Worm (Caenorhabditis elegans) whole organism, L1 larva: ENCODE measurements around the gene Y57A10A.29.

Experiments used
- C04F5.9 ChIP-seq: sonication (generic microtip); optimal IDR thresholded peaks from 2 replicates; lab custom pipeline; 2016; ENCODE audit warnings: missing genetic modification characterization, missing compliant biosample characterization
- C16A3.4 ChIP-seq: fragments of 150-350 bp; optimal IDR thresholded peaks from 2 replicates; lab custom pipeline; 2014; ENCODE audit warnings: missing biosample characterization, missing genetic modification characterization
- Y116A8C.19 ChIP-seq: sonication (generic microtip); optimal IDR thresholded peaks from 2 replicates; lab custom pipeline; 2016; ENCODE audit warnings: missing compliant biosample characterization, missing genetic modification characterization, borderline replicate concordance
- ama-1 ChIP-seq: fragments of 150-350 bp; optimal IDR thresholded peaks from 2 replicates; lab custom pipeline; 2014
- ceh-8 ChIP-seq: fragments of 200-800 bp; sonication (Bioruptor generic); optimal IDR thresholded peaks from 2 replicates; lab custom pipeline; 2018; ENCODE audit warnings: mild to moderate bottlenecking, missing genetic modification characterization, moderate library complexity, missing compliant biosample characterization
- dpl-1 ChIP-seq, 3 experiments: fragments of 150-350 bp in 2 of 3; sonication (generic microtip) in 1 of 3; optimal IDR thresholded peaks; 2 replicates each; lab custom pipeline; 2014 to 2017; ENCODE audit warnings: missing biosample characterization in 3 of 3, missing genetic modification characterization in 3 of 3, missing genetic modification reagents in 3 of 3
- dsc-1 ChIP-seq: sonication (generic microtip); optimal IDR thresholded peaks from 2 replicates; lab custom pipeline; 2016; ENCODE audit warnings: mild to moderate bottlenecking, missing genetic modification characterization, missing compliant biosample characterization
- efl-1 ChIP-seq, 4 experiments: fragments of 150-350 bp; optimal IDR thresholded peaks in 3 of 4; peaks in 1 of 4; 1 replicate in 1 of 4; 2 replicates in 3 of 4; lab custom pipeline; 2014; ENCODE audit warnings: missing biosample characterization in 2 of 4, missing genetic modification characterization in 2 of 4, missing genetic modification reagents in 2 of 4
- egl-13 ChIP-seq: sonication (generic microtip); optimal IDR thresholded peaks from 2 replicates; lab custom pipeline; 2016; ENCODE audit warnings: missing genotype, missing genetic modification reagents, missing genetic modification characterization, missing compliant biosample characterization
- egl-27 ChIP-seq, 2 experiments: fragments of 150-350 bp in 1 of 2; sonication (generic microtip); optimal IDR thresholded peaks; 3 replicates each; lab custom pipeline; 2017 to 2018; ENCODE audit warnings: missing biosample characterization in 2 of 2, missing genetic modification characterization in 2 of 2, missing genetic modification reagents in 2 of 2
- elt-2 ChIP-seq: sonication (generic microtip); optimal IDR thresholded peaks from 2 replicates; lab custom pipeline; 2016; ENCODE audit warnings: missing genetic modification characterization, mild to moderate bottlenecking, inconsistent platforms, missing compliant biosample characterization, missing genetic modification reagents
- fkh-4 ChIP-seq: sonication (generic microtip); optimal IDR thresholded peaks from 2 replicates; lab custom pipeline; 2016; ENCODE audit warnings: missing compliant biosample characterization, missing genetic modification characterization, borderline replicate concordance
- fos-1 ChIP-seq: fragments of 150-350 bp; optimal IDR thresholded peaks from 2 replicates; lab custom pipeline; 2014; ENCODE audit warnings: missing biosample characterization, missing genetic modification characterization
- grh-1 ChIP-seq: fragments of 200-800 bp; sonication (Bioruptor generic); IDR thresholded peaks from 2 replicates; pipeline ENCODE4 v1.3.6; 2022; ENCODE audit warnings: missing genetic modification reagents, missing genetic modification characterization, missing compliant biosample characterization
- isw-1 ChIP-seq: fragments of 200-800 bp; sonication (Bioruptor generic); IDR thresholded peaks from 2 replicates; pipeline ENCODE4 v1.3.6; 2022; ENCODE audit warnings: missing genetic modification characterization, missing compliant biosample characterization
- lin-35 ChIP-seq, 2 experiments: fragments of 150-350 bp; optimal IDR thresholded peaks; 2 replicates each; lab custom pipeline; 2014; ENCODE audit warnings: missing biosample characterization in 2 of 2, missing genetic modification characterization in 2 of 2, missing genetic modification reagents in 2 of 2
- lin-39 ChIP-seq: fragments of 150-350 bp; optimal IDR thresholded peaks from 2 replicates; lab custom pipeline; 2014; ENCODE audit warnings: missing biosample characterization, missing genetic modification reagents, missing genetic modification characterization
- lsy-2 ChIP-seq, 2 experiments: fragments of 150-350 bp; optimal IDR thresholded peaks; 2 replicates each; lab custom pipeline; 2014; ENCODE audit warnings: missing biosample characterization in 2 of 2, missing genetic modification characterization in 2 of 2
- mef-2 ChIP-seq: fragments of 150-350 bp; optimal IDR thresholded peaks from 2 replicates; lab custom pipeline; 2014; ENCODE audit warnings: missing biosample characterization, missing genetic modification characterization
- nhr-11 ChIP-seq: fragments of 150-350 bp; optimal IDR thresholded peaks from 2 replicates; lab custom pipeline; 2014; ENCODE audit warnings: missing biosample characterization, missing genetic modification characterization
- nhr-20 ChIP-seq: sonication (generic microtip); optimal IDR thresholded peaks from 2 replicates; lab custom pipeline; 2016; ENCODE audit warnings: mild to moderate bottlenecking, missing genetic modification characterization, missing compliant biosample characterization
- nhr-237 ChIP-seq: fragments of 150-350 bp; optimal IDR thresholded peaks from 2 replicates; lab custom pipeline; 2014; ENCODE audit warnings: missing biosample characterization, missing genetic modification characterization
- nhr-71 ChIP-seq: sonication (generic microtip); optimal IDR thresholded peaks from 2 replicates; lab custom pipeline; 2016; ENCODE audit warnings: mild to moderate bottlenecking, missing genetic modification characterization, moderate library complexity, missing compliant biosample characterization
- nhr-84 ChIP-seq: sonication (generic microtip); optimal IDR thresholded peaks from 2 replicates; lab custom pipeline; 2017; ENCODE audit warnings: missing biosample characterization, missing genetic modification characterization
- nhr-90 ChIP-seq: sonication (generic microtip); optimal IDR thresholded peaks from 2 replicates; lab custom pipeline; 2016; ENCODE audit warnings: mild to moderate bottlenecking, missing genetic modification characterization, missing compliant biosample characterization; ENCODE audit not compliant: poor library complexity
- pax-3 ChIP-seq: fragments of 200-800 bp; sonication (Bioruptor generic); optimal IDR thresholded peaks from 2 replicates; lab custom pipeline; 2018; ENCODE audit warnings: mild to moderate bottlenecking, missing genetic modification characterization, moderate library complexity, missing compliant biosample characterization
- rnt-1 ChIP-seq: sonication (generic microtip); optimal IDR thresholded peaks from 2 replicates; lab custom pipeline; 2016; ENCODE audit warnings: mild to moderate bottlenecking, missing genetic modification characterization, moderate library complexity, missing compliant biosample characterization
- snpc-4 ChIP-seq: fragments of 150-350 bp; optimal IDR thresholded peaks from 2 replicates; lab custom pipeline; 2014; ENCODE audit warnings: missing biosample characterization, missing genetic modification characterization
- sox-4 ChIP-seq: sonication (generic microtip); optimal IDR thresholded peaks from 2 replicates; lab custom pipeline; 2016; ENCODE audit warnings: missing genetic modification characterization, missing compliant biosample characterization
- swsn-7 ChIP-seq: sonication (generic microtip); optimal IDR thresholded peaks from 2 replicates; lab custom pipeline; 2016; ENCODE audit warnings: missing genetic modification characterization, missing compliant biosample characterization
- tbx-2 ChIP-seq: sonication (generic microtip); optimal IDR thresholded peaks from 2 replicates; lab custom pipeline; 2016; ENCODE audit warnings: missing genetic modification characterization, missing compliant biosample characterization
- unc-30 ChIP-seq: sonication (generic microtip); optimal IDR thresholded peaks from 2 replicates; lab custom pipeline; 2017; ENCODE audit warnings: missing biosample characterization, missing genetic modification characterization
- xbp-1 ChIP-seq: sonication (generic microtip); optimal IDR thresholded peaks from 2 replicates; lab custom pipeline; 2016; ENCODE audit warnings: missing genetic modification characterization, missing compliant biosample characterization

Gene Y57A10A.29

DNA sequence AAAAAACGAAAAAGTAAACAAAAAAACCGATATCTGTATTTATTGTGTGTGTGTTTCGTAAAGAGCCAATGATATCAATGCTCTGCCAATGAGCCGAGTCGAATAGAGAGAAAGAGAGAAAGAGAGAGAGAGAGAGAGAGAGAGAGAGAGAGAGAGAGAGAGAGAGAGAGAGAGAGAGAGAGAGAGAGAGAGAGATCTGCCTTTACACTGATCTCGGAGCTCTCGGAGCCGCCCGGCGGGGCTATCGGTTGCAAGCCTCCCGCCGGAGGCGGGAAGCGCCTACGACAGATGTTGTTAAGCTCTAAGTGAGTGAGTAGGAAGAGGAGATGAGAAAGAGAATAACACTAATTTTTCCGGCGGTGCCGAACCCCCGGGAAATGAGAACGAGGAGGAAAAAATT is 10.5 kb upstream of the Y57A10A.29 start (continued):
- TF ChIP-seq lin-35 (GFP tag; optimal IDR thresholded peaks at IDR 0.05; lab: Kevin White, UChicago) (peak in 1 of 2 experiments; percentile 7), lin-39 (tag; lab: Kevin White, UChicago) (peak; percentile 25), unc-30 (tag; lab: Kevin White, UChicago) (no peak), efl-1 (optimal IDR thresholded peaks at IDR 0.05; lab: Kevin White, UChicago) (peak; percentile 52 to 57), efl-1 (GFP tag; optimal IDR thresholded peaks at IDR 0.05 in 1 of 2; lab: Kevin White, UChicago) (peak in 1 of 2 experiments; percentile 79), C16A3.4 (no peak), grh-1 (GFP tag; lab: Robert Waterston, UW) (no peak), nhr-20 (tag; lab: Kevin White, UChicago) (no peak), swsn-7 (tag; lab: Kevin White, UChicago) (no peak), dpl-1 (GFP tag; optimal IDR thresholded peaks at IDR 0.05; lab: Kevin White, UChicago) (peak in 1 of 3 experiments; percentile 11), lsy-2 (tag; optimal IDR thresholded peaks at IDR 0.05; lab: Kevin White, UChicago) (peak; percentile 31 to 43), egl-27 (tag; optimal IDR thresholded peaks at IDR 0.05; lab: Kevin White, UChicago) (no peak), C04F5.9 (tag; lab: Kevin White, UChicago) (no peak), nhr-11 (tag; lab: Kevin White, UChicago) (peak; percentile 46), fkh-4 (tag; lab: Kevin White, UChicago) (no peak), fos-1 (tag; lab: Kevin White, UChicago) (no peak), ama-1 (lab: Kevin White, UChicago) (no peak), Y116A8C.19 (tag; lab: Kevin White, UChicago) (no peak), nhr-71 (tag; lab: Kevin White, UChicago) (no peak)
- TF ChIP-seq, all 84 proteins: peak for 9

DNA sequence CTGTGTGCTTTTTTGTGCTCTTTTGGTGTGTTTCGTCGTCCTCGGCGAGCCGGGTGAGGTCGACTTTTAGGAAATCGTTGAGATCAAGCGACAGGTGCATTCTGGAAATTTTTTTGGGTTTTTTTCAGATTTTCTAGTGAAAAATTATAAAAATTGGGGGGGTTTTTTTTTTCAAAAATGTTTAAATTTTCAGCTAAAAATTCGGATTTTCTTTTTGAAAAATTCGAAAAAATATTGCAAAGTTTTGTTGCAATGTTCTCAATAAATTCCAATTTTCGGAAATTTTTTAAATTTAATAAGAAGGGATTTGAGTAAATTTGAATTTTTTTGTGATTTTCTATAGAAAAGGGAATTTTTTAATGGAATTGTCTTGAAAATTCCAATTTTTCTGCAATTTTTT is 4.4 kb upstream of the Y57A10A.29 start, which contains the start of gene Y57A10A.27:
TSS of gene Y57A10A.27 (minus strand) at position 101 of the 400 bp plus-strand sequence.
- TF ChIP-seq grh-1 (GFP tag; lab: Robert Waterston, UW) (no peak), isw-1 (GFP tag; lab: Robert Waterston, UW) (no peak), sox-4 (tag; lab: Kevin White, UChicago) (no peak), elt-2 (tag; lab: Kevin White, UChicago) (no peak), snpc-4 (tag; lab: Kevin White, UChicago) (no peak), lsy-2 (tag; optimal IDR thresholded peaks at IDR 0.05; lab: Kevin White, UChicago) (no peak), dpl-1 (GFP tag; optimal IDR thresholded peaks at IDR 0.05; lab: Kevin White, UChicago) (no peak), fkh-4 (tag; lab: Kevin White, UChicago) (no peak), rnt-1 (tag; lab: Kevin White, UChicago) (no peak), xbp-1 (no peak)

DNA sequence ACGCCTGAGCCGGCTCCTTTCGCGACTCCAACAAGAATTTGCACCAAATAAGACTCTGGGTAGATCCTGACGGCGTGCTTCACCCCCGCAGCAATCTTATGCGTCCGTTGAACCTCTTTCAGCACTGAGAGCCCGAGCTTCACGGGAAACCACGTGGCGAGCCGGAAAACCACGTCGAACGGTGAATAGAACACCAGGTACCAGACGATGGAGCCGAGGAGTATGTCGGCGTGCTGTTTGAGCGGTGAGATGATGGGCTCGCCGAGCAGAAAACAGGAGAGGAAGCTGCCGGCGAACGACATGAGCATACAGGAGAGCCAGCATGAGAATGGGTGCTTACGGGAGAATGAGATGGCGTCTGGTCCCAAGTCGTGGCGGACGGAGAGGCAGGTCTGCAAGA is 759 bp upstream of the Y57A10A.29 start:
- TF ChIP-seq egl-13 (no peak), nhr-237 (no peak)

DNA sequence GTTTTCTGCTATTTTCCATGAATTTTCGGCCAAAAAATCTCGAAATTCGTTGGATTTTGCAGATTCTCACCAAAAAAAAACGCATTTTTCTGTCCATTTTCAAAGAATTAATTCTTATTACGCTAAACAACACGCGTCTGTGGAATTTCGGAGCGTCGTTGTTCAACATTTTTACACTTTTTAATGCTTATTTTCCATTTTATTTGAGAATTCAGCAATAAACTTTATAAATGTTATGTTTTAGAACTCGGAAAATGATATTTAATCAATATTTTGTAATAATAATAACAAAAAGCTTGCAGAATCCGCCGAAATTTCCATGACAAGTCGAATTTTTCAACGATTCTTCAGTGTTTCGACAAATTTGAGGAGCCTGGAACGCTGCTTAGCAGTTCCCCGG is 999 bp downstream of the Y57A10A.29 start, which contains the start of gene ife-5:
TSS of gene ife-5 (plus strand) at position 301 of the 400 bp plus-strand sequence.
- TF ChIP-seq pax-3 (tag; lab: Kevin White, UChicago) = no peak
- no peak for TF ChIP-seq dsc-1
- TF ChIP-seq nhr-84 (tag; lab: Kevin White, UChicago) = no peak
- no peak for TF ChIP-seq dpl-1 (GFP tag; optimal IDR thresholded peaks at IDR 0.05; lab: Kevin White, UChicago)
- TF ChIP-seq ceh-8 (GFP tag; lab: Kevin White, UChicago) = no peak
- TF ChIP-seq rnt-1 (tag; lab: Kevin White, UChicago) = no peak
- no peak for TF ChIP-seq C16A3.4
- no peak for TF ChIP-seq nhr-90 (tag; lab: Kevin White, UChicago)
- TF ChIP-seq nhr-11 (tag; lab: Kevin White, UChicago) = no peak
- TF ChIP-seq mef-2 (tag; lab: Kevin White, UChicago) = no peak
- no peak for TF ChIP-seq nhr-71 (tag; lab: Kevin White, UChicago)
- TF ChIP-seq tbx-2 (tag; lab: Kevin White, UChicago) = no peak
- TF ChIP-seq swsn-7 (tag; lab: Kevin White, UChicago) = no peak
- TF ChIP-seq egl-13 = no peak
- TF ChIP-seq nhr-237 = no peak
- TF ChIP-seq unc-30 (tag; lab: Kevin White, UChicago) = no peak
